Worm (Caenorhabditis elegans): Measurements from ENCODE around the gene C48B4.7.

Gene C48B4.7

ce11 chrIII:9559381-9559881 lies at the start of gene C48B4.7:
Gene C48B4.7 (minus strand): TSS chrIII:9559431.
- TF ChIP-seq T22C8.4 (GFP tag; IDR thresholded peaks at IDR 0.05) = no peak
- TF ChIP-seq klf-2 (GFP tag; conservative IDR thresholded peaks at IDR 0.05) = no peak
- TF ChIP-seq flt-1 (GFP tag; IDR thresholded peaks at IDR 0.05) = no peak
- no peak for TF ChIP-seq cog-1 (tag; optimal IDR thresholded peaks at IDR 0.05)
- TF ChIP-seq ztf-29 (GFP tag; IDR thresholded peaks at IDR 0.05) = no peak
- TF ChIP-seq med-1 (GFP tag; optimal IDR thresholded peaks at IDR 0.05; ENCODE audit: insufficient read depth) = no peak
- no peak for TF ChIP-seq ztf-23 (GFP tag; IDR thresholded peaks at IDR 0.05)
- TF ChIP-seq tab-1 (GFP tag; IDR thresholded peaks at IDR 0.05) = no peak
- TF ChIP-seq ref-1 (GFP tag; conservative IDR thresholded peaks at IDR 0.05) = no peak

ce11 chrIII:9608650-9609049 lies 49.4 kb upstream of the C48B4.7 start, which contains the start of gene clec-161:
Gene clec-161 (minus strand): TSS chrIII:9608750.
- TF ChIP-seq med-1 (GFP tag; optimal IDR thresholded peaks at IDR 0.05; ENCODE audit: insufficient read depth) (no peak), ref-1 (GFP tag; conservative IDR thresholded peaks at IDR 0.05) (no peak), cog-1 (tag; optimal IDR thresholded peaks at IDR 0.05) (no peak), klf-2 (GFP tag; conservative IDR thresholded peaks at IDR 0.05) (no peak), flt-1 (GFP tag; IDR thresholded peaks at IDR 0.05) (no peak), tab-1 (GFP tag; IDR thresholded peaks at IDR 0.05) (no peak), ztf-23 (GFP tag; IDR thresholded peaks at IDR 0.05) (no peak), ztf-29 (GFP tag; IDR thresholded peaks at IDR 0.05) (no peak), T22C8.4 (GFP tag; IDR thresholded peaks at IDR 0.05) (no peak)

ce11 chrIII:9600645-9601044 lies 41.4 kb upstream of the C48B4.7 start, which contains the start of gene F58A4.2:
Gene F58A4.2 (minus strand): TSS chrIII:9600745.
- TF ChIP-seq flt-1 (GFP tag; IDR thresholded peaks at IDR 0.05) (no peak), med-1 (GFP tag; optimal IDR thresholded peaks at IDR 0.05; ENCODE audit: insufficient read depth) (no peak), klf-2 (GFP tag; conservative IDR thresholded peaks at IDR 0.05) (no peak), cog-1 (tag; optimal IDR thresholded peaks at IDR 0.05) (no peak), ztf-29 (GFP tag; IDR thresholded peaks at IDR 0.05) (no peak), ztf-23 (GFP tag; IDR thresholded peaks at IDR 0.05) (no peak), ref-1 (GFP tag; conservative IDR thresholded peaks at IDR 0.05) (no peak)

- TF ChIP-seq ztf-23 (GFP tag; IDR thresholded peaks at IDR 0.05) (no peak), klf-2 (GFP tag; conservative IDR thresholded peaks at IDR 0.05) (no peak), cog-1 (tag; optimal IDR thresholded peaks at IDR 0.05) (no peak), ztf-29 (GFP tag; IDR thresholded peaks at IDR 0.05) (no peak), flt-1 (GFP tag; IDR thresholded peaks at IDR 0.05) (no peak), med-1 (GFP tag; optimal IDR thresholded peaks at IDR 0.05; ENCODE audit: insufficient read depth) (no peak), T22C8.4 (GFP tag; IDR thresholded peaks at IDR 0.05) (no peak), tab-1 (GFP tag; IDR thresholded peaks at IDR 0.05) (no peak), ref-1 (GFP tag; conservative IDR thresholded peaks at IDR 0.05) (no peak)
These were observed 38.9 kb upstream of the C48B4.7 start, which contains the start of gene F58A4.1 for ce11 chrIII:9598168-9598567. Gene F58A4.1 (plus strand): TSS chrIII:9598468.

ce11 chrIII:9597044-9597443 lies 37.8 kb upstream of the C48B4.7 start, which contains the start of gene C48B4.12:
Gene C48B4.12 (plus strand): TSS chrIII:9597344.
- no peak for TF ChIP-seq flt-1 (GFP tag; IDR thresholded peaks at IDR 0.05)

- TF ChIP-seq med-1 (GFP tag; optimal IDR thresholded peaks at IDR 0.05; ENCODE audit: insufficient read depth) = no peak
- TF ChIP-seq ref-1 (GFP tag; conservative IDR thresholded peaks at IDR 0.05) = no peak
- TF ChIP-seq klf-2 (GFP tag; conservative IDR thresholded peaks at IDR 0.05) = no peak
These were observed 36.3 kb upstream of the C48B4.7 start, which contains the start of gene rom-2 for ce11 chrIII:9595563-9595962. Gene rom-2 (minus strand): TSS chrIII:9595663.

ce11 chrIII:9592118-9592517 lies 32.9 kb upstream of the C48B4.7 start, which contains the start of gene acox-1.5:
Gene acox-1.5 (minus strand): TSS chrIII:9592192.
- TF ChIP-seq ztf-23 (GFP tag; IDR thresholded peaks at IDR 0.05) (no peak), med-1 (GFP tag; optimal IDR thresholded peaks at IDR 0.05; ENCODE audit: insufficient read depth) (no peak)

- no peak for TF ChIP-seq T22C8.4 (GFP tag; IDR thresholded peaks at IDR 0.05)
- TF ChIP-seq flt-1 (GFP tag; IDR thresholded peaks at IDR 0.05) = no peak
- no peak for TF ChIP-seq cog-1 (tag; optimal IDR thresholded peaks at IDR 0.05)
- TF ChIP-seq ztf-23 (GFP tag; IDR thresholded peaks at IDR 0.05) = no peak
- no peak for TF ChIP-seq tab-1 (GFP tag; IDR thresholded peaks at IDR 0.05)
These were observed 31.0 kb upstream of the C48B4.7 start for ce11 chrIII:9590212-9590611.

- TF ChIP-seq T22C8.4 (GFP tag; IDR thresholded peaks at IDR 0.05) (no peak), cog-1 (tag; optimal IDR thresholded peaks at IDR 0.05) (no peak), ref-1 (GFP tag; conservative IDR thresholded peaks at IDR 0.05) (no peak), flt-1 (GFP tag; IDR thresholded peaks at IDR 0.05) (no peak), ztf-29 (GFP tag; IDR thresholded peaks at IDR 0.05) (no peak), tab-1 (GFP tag; IDR thresholded peaks at IDR 0.05) (no peak), med-1 (GFP tag; optimal IDR thresholded peaks at IDR 0.05; ENCODE audit: insufficient read depth) (no peak), klf-2 (GFP tag; conservative IDR thresholded peaks at IDR 0.05) (no peak), ztf-23 (GFP tag; IDR thresholded peaks at IDR 0.05) (no peak)
These were observed 26.1 kb upstream of the C48B4.7 start for ce11 chrIII:9585314-9585713.

ce11 chrIII:9583224-9583623 lies 24.0 kb upstream of the C48B4.7 start:
- TF ChIP-seq klf-2 (GFP tag; conservative IDR thresholded peaks at IDR 0.05) (no peak), flt-1 (GFP tag; IDR thresholded peaks at IDR 0.05) (no peak), cog-1 (tag; optimal IDR thresholded peaks at IDR 0.05) (no peak), T22C8.4 (GFP tag; IDR thresholded peaks at IDR 0.05) (no peak), ref-1 (GFP tag; conservative IDR thresholded peaks at IDR 0.05) (no peak), ztf-23 (GFP tag; IDR thresholded peaks at IDR 0.05) (no peak), ztf-29 (GFP tag; IDR thresholded peaks at IDR 0.05) (no peak), med-1 (GFP tag; optimal IDR thresholded peaks at IDR 0.05; ENCODE audit: insufficient read depth) (no peak), tab-1 (GFP tag; IDR thresholded peaks at IDR 0.05) (no peak)

Data from whole organism, midembryonic.